Fruit fly (Drosophila melanogaster) whole organism, larva: ENCODE measurements around the gene jim.

Experiments
- noc ChIP-seq: fragments of 200-800 bp; sonication (Bioruptor generic); optimal IDR thresholded peaks from 3 replicates; lab custom pipeline; 2019; ENCODE audit warnings: missing biosample characterization, mild to moderate bottlenecking, missing genetic modification characterization, moderate library complexity

Gene jim

DNA sequence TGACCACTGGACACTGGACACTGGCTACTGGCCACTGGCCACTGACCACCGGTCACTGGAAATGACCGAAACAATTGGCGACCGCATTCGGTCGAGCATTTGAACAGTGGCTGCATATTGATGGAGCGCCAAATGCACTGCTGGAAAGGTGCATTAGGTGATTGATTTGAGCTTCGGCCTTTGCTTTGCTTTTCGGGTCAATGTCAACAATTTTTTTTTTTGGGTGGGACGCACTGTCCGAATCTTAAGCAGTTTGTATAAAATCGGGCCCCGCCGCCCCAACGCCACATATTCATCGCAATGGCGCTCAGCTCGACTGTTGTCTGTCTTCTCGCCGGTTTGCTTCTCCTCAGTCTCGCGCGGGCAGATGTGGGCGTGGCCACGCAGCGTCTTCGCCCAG is 25.5 kb upstream of the jim start, which contains the start of gene CG13239:
Gene CG13239 (plus strand): TSS at position 301 of the 400 bp plus-strand sequence.
- TF ChIP-seq noc (tag; lab: Kevin White, UChicago), result no peak

DNA sequence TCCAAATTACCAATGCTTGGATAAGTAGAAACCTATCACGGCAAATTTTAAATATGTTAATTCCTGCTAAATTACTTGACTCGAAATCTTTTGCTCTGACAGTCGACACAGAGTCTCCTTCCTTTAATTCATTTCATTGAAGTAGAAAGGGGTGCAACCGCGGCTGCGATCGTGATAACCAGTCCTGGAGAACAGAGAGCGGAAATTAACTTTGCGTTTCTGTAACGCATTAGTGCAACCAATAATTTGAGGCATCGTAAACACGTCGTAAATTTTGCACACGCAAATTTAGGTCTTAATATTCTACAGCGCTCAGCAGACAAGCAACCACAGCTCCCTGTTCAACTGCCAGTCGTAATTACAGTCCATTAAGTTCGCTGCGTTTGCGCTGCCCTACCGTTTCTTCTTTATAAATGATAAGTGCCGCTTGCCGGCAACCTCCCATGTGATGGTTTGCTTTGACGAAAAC is 21.0 kb upstream of the jim start, which contains the start of gene CG32459:
Gene CG32459 (minus strand): TSS at position 51 of the 469 bp plus-strand sequence.
- no peak for TF ChIP-seq noc (tag; lab: Kevin White, UChicago)

DNA sequence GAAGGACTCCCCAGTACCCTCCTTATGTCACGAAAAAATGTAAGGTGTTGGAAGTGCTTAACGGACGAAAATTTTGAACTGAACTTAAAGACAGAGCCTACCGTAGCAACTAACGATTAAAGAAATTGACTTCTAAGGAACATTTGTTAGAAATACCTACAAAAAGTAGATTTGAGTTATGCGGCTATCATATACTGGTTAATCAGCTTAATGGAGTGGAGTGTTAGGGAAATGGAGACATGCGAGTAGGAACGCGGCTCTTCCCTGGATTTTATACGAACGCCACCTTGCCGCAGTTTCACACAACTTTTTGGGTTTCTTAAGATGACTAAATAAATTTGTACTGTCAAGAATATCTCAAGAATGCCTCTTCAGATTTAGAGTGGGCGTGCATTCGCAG is 18.4 kb upstream of the jim start, which contains the start of gene CG32462:
Gene CG32462 (minus strand): TSS at position 101 of the 400 bp plus-strand sequence.
- TF ChIP-seq noc (tag; lab: Kevin White, UChicago), result no peak

DNA sequence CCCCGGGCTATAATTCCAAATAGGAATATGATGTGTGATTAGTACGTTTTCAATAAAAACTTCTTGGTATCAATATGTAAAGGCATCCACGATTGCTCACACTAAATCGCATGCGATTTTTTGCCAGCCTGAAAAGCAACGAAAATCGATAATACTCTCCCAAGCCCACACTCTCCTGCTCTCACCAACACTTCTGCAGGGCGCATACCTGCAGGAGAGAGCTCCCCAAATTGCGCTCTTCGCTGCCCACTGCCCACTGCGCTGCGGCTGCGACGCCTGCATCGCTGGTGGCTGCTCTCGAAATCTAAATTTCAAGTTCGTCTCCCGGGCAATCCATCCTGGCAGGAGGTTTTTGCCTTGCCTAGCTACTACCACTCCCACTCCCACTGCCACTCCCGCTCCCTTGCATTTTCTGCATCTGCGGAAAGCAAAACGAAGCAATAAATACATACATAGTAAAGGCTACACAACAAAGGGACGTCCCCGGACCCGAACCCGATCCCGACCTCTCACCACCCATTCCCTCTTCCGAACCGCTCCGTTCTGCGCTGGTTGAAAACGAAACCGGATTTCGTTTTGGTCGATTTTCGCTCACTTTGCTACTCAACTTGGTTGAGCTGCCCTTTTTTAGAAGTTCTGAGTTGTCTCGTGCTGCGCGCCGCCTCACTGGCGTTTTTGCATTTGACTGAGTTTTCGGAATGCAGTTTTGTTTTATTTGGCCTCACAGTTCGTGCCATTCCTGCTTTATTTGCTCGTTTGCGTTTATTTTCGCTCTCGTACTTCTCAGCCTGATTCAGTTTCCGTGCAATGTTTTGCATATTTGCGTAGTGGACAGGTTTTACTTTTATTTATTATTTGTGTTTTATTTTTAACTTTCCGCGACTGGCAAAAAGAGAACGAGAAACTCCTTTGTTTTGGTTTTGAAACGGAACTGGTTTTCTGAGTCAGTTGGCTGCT is 16.5 kb upstream of the jim start:
- TF ChIP-seq noc (tag; lab: Kevin White, UChicago), result no peak

DNA sequence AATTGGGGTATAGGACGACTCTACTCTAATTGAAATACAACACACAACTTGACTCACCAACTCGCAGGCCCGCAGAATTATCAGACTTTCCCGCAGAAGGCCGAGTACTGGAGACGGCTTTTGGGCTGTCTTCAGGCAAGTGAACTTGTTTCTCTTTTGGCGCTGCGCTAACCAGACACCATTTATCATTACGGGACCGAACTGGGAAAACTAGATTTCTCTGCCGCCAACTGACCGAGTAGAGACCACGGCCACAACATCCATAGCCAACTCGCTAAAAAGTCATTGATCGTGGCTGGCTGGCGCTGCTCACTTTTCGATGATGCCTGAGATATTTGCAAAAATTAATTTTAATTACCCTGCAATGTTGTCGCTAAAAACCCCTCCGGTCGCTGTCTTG is 13.9 kb upstream of the jim start:
- TF ChIP-seq noc (tag; lab: Kevin White, UChicago), result no peak

DNA sequence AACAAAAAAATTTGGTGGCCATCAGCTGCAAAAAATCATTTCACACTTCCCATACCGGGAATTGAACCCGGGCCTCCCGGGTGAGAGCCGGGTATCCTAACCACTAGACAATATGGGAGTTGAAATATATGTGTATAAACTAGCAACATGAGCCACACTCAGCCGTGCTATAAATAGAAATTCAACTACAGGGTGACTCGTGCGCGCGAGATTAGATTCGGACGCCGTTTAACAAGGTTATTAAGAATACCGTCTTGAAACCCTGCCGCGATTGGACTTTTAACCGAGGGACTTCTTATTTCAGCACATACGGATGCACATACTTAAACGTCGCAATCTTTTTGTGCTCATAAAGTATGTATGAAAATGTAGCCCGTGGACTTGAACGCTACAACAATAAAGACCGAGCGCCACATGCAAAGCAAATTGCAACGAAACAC is 12.7 kb upstream of the jim start:
- no peak for TF ChIP-seq noc (tag; lab: Kevin White, UChicago)

DNA sequence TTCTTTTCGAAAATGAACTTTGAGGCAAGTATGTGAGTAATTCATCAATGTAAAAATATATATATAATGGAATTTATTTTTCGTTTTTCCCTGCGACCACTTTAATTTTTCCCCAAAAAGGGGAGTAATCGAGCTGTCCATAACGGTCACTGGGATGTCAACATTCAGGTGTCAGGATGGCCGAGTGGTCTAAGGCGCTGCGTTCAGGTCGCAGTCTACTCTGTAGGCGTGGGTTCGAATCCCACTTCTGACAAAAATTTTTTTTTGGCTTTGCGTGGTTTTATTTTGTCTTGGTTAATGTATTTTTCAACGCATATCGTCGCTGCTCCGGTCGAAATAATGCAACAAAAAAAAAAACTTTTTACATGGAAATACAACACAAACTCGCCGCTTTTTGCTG is 8.1 kb upstream of the jim start:
- TF ChIP-seq noc (tag; lab: Kevin White, UChicago), result no peak

DNA sequence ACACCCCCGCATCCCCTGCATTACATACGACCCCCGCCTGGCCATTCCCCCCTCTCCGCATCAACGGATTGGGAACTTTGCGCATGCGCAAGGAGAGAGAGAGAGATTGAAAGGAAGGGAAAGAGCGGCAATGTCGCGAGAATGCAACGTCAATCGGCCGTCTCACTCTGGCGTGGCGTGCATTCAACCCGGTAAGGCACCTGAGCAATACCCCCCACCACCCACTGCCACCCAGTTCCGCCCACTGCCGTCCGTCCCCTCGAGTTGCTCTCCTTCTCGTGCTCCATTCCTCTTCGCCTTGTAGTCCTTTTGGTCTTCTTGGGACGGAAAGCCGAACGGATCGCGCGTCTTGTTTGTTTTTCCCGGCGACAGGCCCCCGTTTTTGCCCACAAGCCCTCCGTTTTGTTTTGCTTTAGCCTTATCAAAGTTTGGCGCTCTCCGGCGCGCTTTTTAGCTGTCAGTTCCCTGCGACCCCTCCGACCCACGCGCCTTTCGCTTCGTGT is 4.8 kb upstream of the jim start:
- TF ChIP-seq noc (tag; lab: Kevin White, UChicago), result no peak

DNA sequence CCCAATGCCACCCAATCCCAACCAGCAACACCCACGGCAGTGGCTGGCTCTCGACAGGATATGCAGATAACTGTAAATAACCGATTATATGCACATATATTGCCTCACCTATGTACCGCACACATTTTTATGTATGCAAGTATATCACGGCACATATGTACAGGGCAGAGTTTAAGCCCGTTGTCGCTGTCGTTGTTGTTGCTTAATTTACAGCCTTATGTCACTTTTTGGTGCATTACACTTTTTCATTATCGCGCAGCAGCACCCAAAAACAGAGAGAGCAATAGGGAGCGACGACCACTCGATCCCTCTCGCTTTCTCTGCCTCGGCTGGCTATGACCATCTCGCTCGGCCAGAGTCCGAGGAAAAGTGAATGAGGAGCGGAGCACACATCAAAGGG is 4.2 kb upstream of the jim start:
- TF ChIP-seq noc (tag; lab: Kevin White, UChicago), result no peak

DNA sequence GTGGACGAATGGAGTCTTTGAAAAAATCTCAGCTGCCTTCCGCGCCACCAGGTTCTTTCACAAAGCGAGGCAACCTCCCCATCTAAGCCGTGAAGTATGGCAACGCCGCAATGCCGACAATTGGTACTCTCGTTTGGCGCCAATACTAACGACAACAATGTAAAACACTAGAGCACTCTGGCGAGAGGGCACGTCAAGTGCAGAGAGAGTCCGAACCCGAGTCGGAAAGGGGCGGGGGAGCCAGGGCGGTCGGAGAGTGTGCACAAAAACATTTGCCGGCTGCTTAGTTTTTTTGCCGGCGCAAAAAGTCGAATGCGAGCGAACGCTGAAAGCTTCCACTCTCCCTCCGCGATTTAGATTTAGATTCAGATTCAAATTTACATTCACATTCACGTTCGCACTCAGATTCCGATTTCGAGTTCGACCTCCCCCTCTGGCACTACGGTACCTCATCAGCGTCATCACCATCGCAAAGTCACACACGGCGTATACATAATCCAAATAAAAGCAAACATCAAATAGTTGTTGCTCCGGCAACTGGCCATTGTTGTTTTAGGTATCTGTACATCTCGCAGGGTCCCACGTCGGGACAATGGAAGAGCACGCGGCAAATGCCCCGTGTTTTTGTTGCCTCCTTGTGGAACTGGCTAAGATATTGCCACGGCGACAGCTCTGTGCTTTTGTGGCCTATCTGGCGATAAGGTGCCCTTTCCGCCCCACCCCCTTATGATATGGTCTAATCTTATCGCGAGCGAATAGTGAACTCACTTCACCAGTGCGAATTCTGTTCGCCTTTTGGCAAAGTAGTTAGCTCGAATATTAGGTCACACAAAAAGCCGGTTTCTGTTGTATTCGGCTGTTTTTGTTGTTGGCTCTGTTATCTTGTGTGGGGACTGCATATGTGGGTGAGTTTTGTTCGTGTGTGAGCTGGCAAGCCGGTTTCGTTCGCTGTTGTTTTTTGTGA is 2.9 kb upstream of the jim start:
- TF ChIP-seq noc (tag; lab: Kevin White, UChicago), result peak; percentile 74

DNA sequence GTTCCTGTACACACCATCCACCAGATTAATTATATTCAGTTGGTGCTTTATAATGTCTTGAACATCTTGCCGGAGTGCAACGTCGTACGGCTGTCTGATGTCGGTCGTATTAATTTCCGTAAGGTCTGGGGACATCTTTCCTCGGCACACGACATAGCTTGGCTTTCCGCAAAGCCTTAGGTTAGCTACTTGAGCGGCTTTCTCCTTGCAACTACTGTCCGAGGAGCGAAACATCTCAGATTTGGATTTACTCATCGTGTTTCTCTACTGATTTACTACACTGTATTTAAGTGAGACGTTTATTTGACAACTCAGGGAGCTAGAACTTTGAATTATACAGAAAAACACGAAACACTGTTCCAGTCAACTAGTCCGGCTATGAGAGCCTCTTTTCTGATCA is 1.8 kb upstream of the jim start, which contains the start of the genes CG11226 and CG45428:
Gene CG11226 (plus strand): TSS at position 301 of the 400 bp plus-strand sequence.
Gene CG45428 (minus strand): TSS at position 303 of the 400 bp plus-strand sequence.
- TF ChIP-seq noc (tag; lab: Kevin White, UChicago), result no peak

DNA sequence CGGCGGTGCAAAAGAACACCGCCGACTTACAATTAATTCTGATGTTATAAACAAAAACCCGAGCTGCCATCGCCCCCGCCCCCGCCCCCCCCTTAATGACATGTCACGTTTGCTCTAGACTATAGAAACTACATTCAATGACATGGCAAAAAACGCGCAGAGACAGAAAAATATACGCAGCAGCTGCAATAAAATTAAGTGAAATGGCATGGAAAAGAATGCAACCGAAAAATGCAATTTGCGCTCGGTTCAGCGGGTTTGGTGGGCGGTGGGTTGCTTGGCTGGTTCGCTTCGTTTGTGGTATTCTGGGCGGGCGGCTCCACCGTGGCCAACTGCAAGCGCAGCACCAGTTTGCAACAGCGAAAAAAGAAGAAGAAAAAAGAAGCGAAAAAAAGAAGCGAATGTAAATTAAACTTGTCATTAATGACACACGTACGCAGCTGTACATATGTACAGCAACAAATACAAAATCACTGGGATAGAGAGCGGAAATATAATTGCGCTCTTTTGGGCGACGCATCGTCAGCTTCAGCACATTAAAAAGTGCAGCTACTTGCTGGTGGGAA is 4.8 kb downstream of the jim start:
- TF ChIP-seq noc (tag; lab: Kevin White, UChicago), result no peak

DNA sequence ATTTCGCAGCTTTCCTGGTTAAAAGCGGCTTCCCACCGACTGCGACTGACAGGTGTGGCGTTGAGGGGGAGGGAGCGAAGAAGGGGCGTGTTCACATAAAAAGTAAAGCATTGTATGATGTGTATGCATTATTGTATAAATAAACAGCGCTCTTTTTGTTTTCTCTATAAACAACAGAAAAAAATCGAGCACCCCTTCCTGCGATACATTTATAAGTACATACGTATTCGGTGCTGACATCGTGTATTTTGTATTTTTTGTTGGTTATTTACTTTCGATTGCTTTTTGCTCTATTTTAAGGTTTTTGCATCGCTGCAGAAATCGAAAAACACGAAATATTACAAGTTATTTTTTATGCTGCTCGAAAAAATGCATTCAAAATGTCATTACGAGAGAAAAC is 8.8 kb downstream of the jim start:
- no peak for TF ChIP-seq noc (tag; lab: Kevin White, UChicago)

DNA sequence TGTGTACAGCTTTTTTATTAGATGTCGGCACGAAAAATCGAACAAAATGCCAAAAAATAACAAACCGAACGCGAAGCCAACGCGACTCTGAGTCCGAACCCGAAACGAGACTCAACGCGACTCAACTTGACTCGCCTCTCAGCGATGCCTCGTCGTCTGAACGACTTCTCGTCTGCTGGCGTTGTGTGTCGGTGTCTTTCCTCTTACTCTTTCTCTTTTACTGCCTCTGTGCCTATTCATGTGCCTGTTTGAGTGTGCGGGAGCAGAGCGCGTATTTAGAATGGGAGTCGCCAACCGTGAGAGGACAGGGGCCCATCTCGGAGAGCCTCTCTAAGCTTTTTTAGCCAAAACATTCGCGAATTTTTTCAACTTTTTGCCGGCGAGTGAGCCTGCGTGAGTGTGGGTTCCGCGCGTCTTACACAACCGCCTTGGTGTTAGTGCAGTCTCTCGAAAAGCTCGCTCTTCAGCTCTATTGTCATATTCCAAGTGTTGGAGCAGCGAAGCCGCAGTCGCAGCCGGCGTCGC is 10.3 kb downstream of the jim start:
- peak; percentile 49 for TF ChIP-seq noc (tag; lab: Kevin White, UChicago)

DNA sequence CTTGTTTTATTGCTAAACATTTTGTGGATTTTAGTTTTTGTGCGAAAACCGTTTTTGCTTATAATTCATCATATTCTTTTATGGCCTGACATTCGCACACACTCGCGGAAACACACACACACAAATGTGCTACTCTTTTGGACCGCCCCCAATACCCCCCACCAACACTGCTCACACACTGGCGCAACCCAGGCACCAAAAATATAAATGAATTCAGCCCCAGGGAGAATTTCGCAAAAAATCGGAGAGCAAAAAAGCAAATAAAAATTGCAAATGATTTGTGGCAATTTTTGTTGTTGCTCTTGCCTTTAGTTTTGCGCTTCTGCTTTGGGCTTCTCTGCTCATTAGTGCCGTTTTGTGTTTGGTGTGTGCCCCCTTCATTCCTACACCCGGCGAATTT is 11.8 kb downstream of the jim start:
- TF ChIP-seq noc (tag; lab: Kevin White, UChicago), result no peak
